Worm (Caenorhabditis elegans) whole organism, mixed stage, embryonic: ENCODE data around the gene hmg-1.2.
A peak's percentile ranks its signal among the peaks of the same experiment; 100 is the strongest.

Experiments
- M03D4.4 ChIP-seq: sonication (generic microtip); optimal IDR thresholded peaks from 2 replicates; lab custom pipeline; 2017; ENCODE audit warnings: mild to moderate bottlenecking, missing genetic modification characterization, missing compliant biosample characterization
- bed-3 ChIP-seq: fragments of 200-800 bp; sonication (Bioruptor generic); optimal IDR thresholded peaks from 3 replicates; lab custom pipeline; 2018; ENCODE audit warnings: mild to moderate bottlenecking, missing genetic modification characterization, moderate library complexity, missing compliant biosample characterization
- ceh-39 ChIP-seq: fragments of 150-350 bp; optimal IDR thresholded peaks from 2 replicates; lab custom pipeline; 2014; ENCODE audit warnings: missing biosample characterization, missing genetic modification characterization
- ces-1 ChIP-seq: fragments of 150-350 bp; optimal IDR thresholded peaks from 2 replicates; lab custom pipeline; 2014; ENCODE audit warnings: missing biosample characterization, missing genetic modification reagents, missing genetic modification characterization
- cnd-1 ChIP-seq: fragments of 200-800 bp; sonication (Bioruptor generic); optimal IDR thresholded peaks from 2 replicates; lab custom pipeline; 2018; ENCODE audit warnings: mild to moderate bottlenecking, missing genetic modification characterization, missing compliant biosample characterization
- drap-1 ChIP-seq: fragments of 200-800 bp; sonication (Bioruptor generic); optimal IDR thresholded peaks from 3 replicates; lab custom pipeline; 2018; ENCODE audit warnings: mild to moderate bottlenecking, missing genetic modification characterization, missing compliant biosample characterization
- elt-3 ChIP-seq: fragments of 150-350 bp; optimal IDR thresholded peaks from 2 replicates; lab custom pipeline; 2014; ENCODE audit warnings: missing biosample characterization, missing genetic modification characterization
- flh-1 ChIP-seq: fragments of 200-800 bp; sonication (Bioruptor generic); optimal IDR thresholded peaks from 2 replicates; lab custom pipeline; 2018; ENCODE audit warnings: mild to moderate bottlenecking, missing genetic modification characterization, moderate library complexity, missing compliant biosample characterization
- ham-2 ChIP-seq: fragments of 200-800 bp; sonication (Bioruptor generic); optimal IDR thresholded peaks from 2 replicates; lab custom pipeline; 2018; ENCODE audit warnings: mild to moderate bottlenecking, missing genetic modification characterization, missing compliant biosample characterization
- hlh-1 ChIP-seq: fragments of 150-350 bp; optimal IDR thresholded peaks from 2 replicates; lab custom pipeline; 2014; ENCODE audit warnings: missing biosample characterization, missing genetic modification reagents, missing genetic modification characterization
- lin-13 ChIP-seq: fragments of 150-350 bp; optimal IDR thresholded peaks from 2 replicates; lab custom pipeline; 2014; ENCODE audit warnings: missing biosample characterization, missing genetic modification characterization
- lin-32 ChIP-seq: fragments of 200-800 bp; sonication (Bioruptor generic); optimal IDR thresholded peaks from 2 replicates; lab custom pipeline; 2018; ENCODE audit warnings: mild to moderate bottlenecking, missing genetic modification characterization, missing compliant biosample characterization
- lsy-2 ChIP-seq: fragments of 150-350 bp; optimal IDR thresholded peaks from 2 replicates; lab custom pipeline; 2014; ENCODE audit warnings: missing biosample characterization, missing genetic modification characterization
- mab-5 ChIP-seq: fragments of 150-350 bp; optimal IDR thresholded peaks from 2 replicates; lab custom pipeline; 2014; ENCODE audit warnings: missing biosample characterization, missing genetic modification characterization
- mep-1 ChIP-seq: fragments of 150-350 bp; optimal IDR thresholded peaks from 2 replicates; lab custom pipeline; 2017; ENCODE audit warnings: missing biosample characterization, missing genetic modification reagents, missing genetic modification characterization, inconsistent platforms
- mls-2 ChIP-seq: sonication (generic microtip); optimal IDR thresholded peaks from 2 replicates; lab custom pipeline; 2016; ENCODE audit warnings: mild to moderate bottlenecking, missing genetic modification characterization, moderate library complexity, missing compliant biosample characterization
- nhr-12 ChIP-seq: fragments of 150-350 bp; optimal IDR thresholded peaks from 2 replicates; lab custom pipeline; 2014; ENCODE audit warnings: missing biosample characterization, missing genetic modification characterization
- nhr-2 ChIP-seq: fragments of 150-350 bp; optimal IDR thresholded peaks from 2 replicates; lab custom pipeline; 2014; ENCODE audit warnings: missing biosample characterization, missing genetic modification characterization
- nhr-237 ChIP-seq: fragments of 150-350 bp; optimal IDR thresholded peaks from 2 replicates; lab custom pipeline; 2014; ENCODE audit warnings: missing biosample characterization, missing genetic modification characterization
- nhr-28 ChIP-seq: fragments of 150-350 bp; optimal IDR thresholded peaks from 2 replicates; lab custom pipeline; 2014; ENCODE audit warnings: missing biosample characterization, missing genetic modification characterization
- nhr-76 ChIP-seq: sonication (generic microtip); optimal IDR thresholded peaks from 2 replicates; lab custom pipeline; 2017; ENCODE audit warnings: missing biosample characterization, missing genetic modification characterization
- pha-4 ChIP-seq: fragments of 150-350 bp; optimal IDR thresholded peaks from 2 replicates; lab custom pipeline; 2018; ENCODE audit warnings: missing biosample characterization, missing genetic modification reagents, missing genetic modification characterization
- snpc-4 ChIP-seq: fragments of 150-350 bp; optimal IDR thresholded peaks from 2 replicates; lab custom pipeline; 2014; ENCODE audit warnings: missing biosample characterization, missing genetic modification characterization
- sptf-1 ChIP-seq: sonication (generic microtip); optimal IDR thresholded peaks from 2 replicates; lab custom pipeline; 2017; ENCODE audit warnings: mild to moderate bottlenecking, missing genetic modification characterization, moderate library complexity, missing compliant biosample characterization
- tbx-8 ChIP-seq: fragments of 200-800 bp; sonication (Bioruptor generic); optimal IDR thresholded peaks from 2 replicates; lab custom pipeline; 2018; ENCODE audit warnings: mild to moderate bottlenecking, missing genetic modification characterization, moderate library complexity, missing compliant biosample characterization
- unc-120 ChIP-seq: sonication (generic microtip); optimal IDR thresholded peaks from 2 replicates; lab custom pipeline; 2017; ENCODE audit warnings: missing genetic modification characterization, missing compliant biosample characterization; ENCODE audit not compliant: poor library complexity, severe bottlenecking
- unc-39 ChIP-seq: fragments of 150-350 bp; optimal IDR thresholded peaks from 2 replicates; lab custom pipeline; 2014; ENCODE audit warnings: missing biosample characterization, missing genetic modification characterization
- unc-62 ChIP-seq: fragments of 150-350 bp; optimal IDR thresholded peaks from 2 replicates; lab custom pipeline; 2014; ENCODE audit warnings: missing biosample characterization, missing genetic modification reagents, missing genetic modification characterization
- zip-8 ChIP-seq: fragments of 150-350 bp; optimal IDR thresholded peaks from 2 replicates; lab custom pipeline; 2014; ENCODE audit warnings: missing biosample characterization, missing genetic modification characterization
- ztf-11 ChIP-seq: fragments of 150-350 bp; optimal IDR thresholded peaks from 2 replicates; lab custom pipeline; 2014; ENCODE audit warnings: missing biosample characterization, missing genetic modification characterization

Gene hmg-1.2

ce11 chrIII:6303787-6304186 lies 23.6 kb downstream of the hmg-1.2 start:
- TF ChIP-seq tbx-8 (GFP tag; lab: Kevin White, UChicago) (no peak), nhr-237 (tag; lab: Kevin White, UChicago) (no peak), lsy-2 (tag; lab: Kevin White, UChicago) (no peak), ham-2 (GFP tag; lab: Kevin White, UChicago) (no peak)

ce11 chrIII:6307832-6308231 lies 27.7 kb downstream of the hmg-1.2 start:
- TF ChIP-seq lsy-2 (tag; lab: Kevin White, UChicago) (no peak), drap-1 (GFP tag; lab: Kevin White, UChicago) (no peak), nhr-28 (tag; lab: Kevin White, UChicago) (no peak), ces-1 (GFP tag; lab: Kevin White, UChicago) (peak; percentile 82)
- TF ChIP-seq, all 35 proteins: peak for 1

- TF ChIP-seq pha-4 (tag; lab: Kevin White, UChicago): no peak
- TF ChIP-seq ces-1 (GFP tag; lab: Kevin White, UChicago): no peak
- no peak for TF ChIP-seq cnd-1
- TF ChIP-seq flh-1 (GFP tag; lab: Kevin White, UChicago): no peak
- no peak for TF ChIP-seq unc-120 (tag; lab: Kevin White, UChicago)
- no peak for TF ChIP-seq nhr-12
- TF ChIP-seq M03D4.4 (tag; lab: Kevin White, UChicago): no peak
- no peak for TF ChIP-seq unc-39
- TF ChIP-seq ceh-39 (tag; lab: Kevin White, UChicago): no peak
- no peak for TF ChIP-seq ztf-11 (tag; lab: Kevin White, UChicago)
- TF ChIP-seq snpc-4 (tag; lab: Kevin White, UChicago): no peak
- no peak for TF ChIP-seq hlh-1 (tag; lab: Kevin White, UChicago)
- TF ChIP-seq, all 35 proteins: peak for 0
Observed at ce11 chrIII:6309066-6309465, 28.9 kb downstream of the hmg-1.2 start, which contains the start of gene gar-2. gar-2 (plus strand) TSS chrIII:6309366.

DNA sequence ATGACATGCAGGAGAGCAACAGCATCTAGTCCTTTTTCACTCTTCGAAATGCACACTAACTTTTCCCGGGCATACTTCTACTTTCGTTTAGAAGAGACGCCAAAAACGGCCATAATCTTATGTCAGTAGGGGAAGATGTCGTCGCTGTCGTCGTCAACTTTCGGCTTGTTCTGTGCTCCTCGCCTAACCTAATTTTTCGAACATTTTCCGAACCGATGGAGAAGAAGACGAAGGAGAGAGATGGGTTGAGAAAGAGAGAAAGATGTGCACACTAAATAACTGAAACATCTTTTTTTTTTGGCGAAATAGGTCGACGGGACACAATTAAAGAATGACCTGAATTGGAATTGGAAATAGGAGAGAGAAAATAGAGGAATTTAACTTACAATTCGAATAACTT lies 30.2 kb downstream of the hmg-1.2 start:
- TF ChIP-seq ztf-11 (tag; lab: Kevin White, UChicago): no peak
- peak; percentile 89 for TF ChIP-seq ces-1 (GFP tag; lab: Kevin White, UChicago)

DNA sequence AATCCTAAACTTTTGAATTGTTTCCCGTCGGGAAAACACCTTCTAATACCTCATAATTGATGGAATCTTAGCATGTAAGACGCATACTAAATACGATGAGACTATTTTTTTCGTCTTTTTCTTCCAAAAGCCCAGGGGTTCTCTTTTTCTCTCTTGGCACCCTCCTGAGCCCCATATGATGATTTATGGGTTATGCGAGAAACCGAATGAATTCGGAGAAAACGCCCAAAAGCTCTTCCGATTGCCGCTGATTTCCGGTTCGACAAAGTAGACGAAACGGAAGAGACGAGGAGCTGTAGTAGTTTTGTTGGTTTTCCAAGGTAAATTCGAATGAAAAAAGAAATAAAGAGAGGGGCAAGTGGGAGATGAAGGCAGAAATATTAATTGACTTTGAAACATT lies 31.3 kb downstream of the hmg-1.2 start:
- TF ChIP-seq mls-2 (tag; lab: Kevin White, UChicago) (no peak), pha-4 (tag; lab: Kevin White, UChicago) (no peak), bed-3 (GFP tag; lab: Kevin White, UChicago) (no peak)
- TF ChIP-seq, all 35 proteins: peak for 0

- TF ChIP-seq sptf-1 (tag; lab: Kevin White, UChicago): no peak
- peak; percentile 16 for TF ChIP-seq ces-1 (GFP tag; lab: Kevin White, UChicago)
Observed at ce11 chrIII:6312244-6312643, 32.1 kb downstream of the hmg-1.2 start.

DNA sequence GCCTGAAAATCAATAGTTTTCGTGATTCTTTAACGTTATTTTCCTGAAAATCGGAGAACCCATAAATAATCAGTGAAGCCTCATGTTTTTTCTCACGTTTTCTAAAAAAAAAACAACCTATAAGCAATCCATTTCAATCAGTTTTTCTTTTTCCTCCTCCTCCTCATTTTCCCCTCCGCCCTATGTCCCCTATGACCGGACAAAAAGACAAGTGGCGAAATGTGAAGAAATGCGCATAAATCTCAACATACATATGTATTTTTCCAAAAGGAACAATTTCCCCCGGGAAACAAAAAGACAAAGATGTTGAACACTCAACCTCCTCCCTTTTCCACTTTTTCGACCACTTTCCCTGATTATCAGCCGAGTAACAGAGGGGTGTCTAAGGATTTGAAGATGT lies 35.3 kb downstream of the hmg-1.2 start:
- TF ChIP-seq ceh-39 (tag; lab: Kevin White, UChicago) (no peak), zip-8 (no peak), tbx-8 (GFP tag; lab: Kevin White, UChicago) (no peak), nhr-76 (tag; lab: Kevin White, UChicago) (no peak), lin-32 (no peak), lsy-2 (tag; lab: Kevin White, UChicago) (no peak), ces-1 (GFP tag; lab: Kevin White, UChicago) (no peak), elt-3 (tag; lab: Kevin White, UChicago) (no peak), cnd-1 (no peak), lin-13 (tag; lab: Kevin White, UChicago) (no peak), ztf-11 (tag; lab: Kevin White, UChicago) (no peak), drap-1 (GFP tag; lab: Kevin White, UChicago) (no peak), bed-3 (GFP tag; lab: Kevin White, UChicago) (no peak), snpc-4 (tag; lab: Kevin White, UChicago) (no peak)

DNA sequence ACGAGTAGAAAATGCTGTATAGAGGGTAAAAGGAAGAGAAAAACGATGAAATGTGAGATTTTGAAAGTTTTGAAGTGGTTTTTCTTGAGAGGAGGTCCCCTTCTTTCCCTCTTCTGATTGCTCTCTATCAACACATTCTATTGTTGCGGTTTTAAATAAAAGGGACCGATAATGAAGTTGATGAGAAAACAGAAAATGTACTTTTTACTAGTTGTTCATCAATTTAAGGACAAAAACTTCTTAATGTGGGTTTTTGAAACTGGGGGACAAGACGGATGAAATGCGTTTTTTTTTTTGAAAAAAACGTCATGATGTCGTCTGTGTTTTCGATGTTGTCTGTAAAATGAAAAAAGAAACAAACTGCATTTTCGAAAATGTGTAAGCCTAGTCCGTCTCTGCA lies 36.6 kb downstream of the hmg-1.2 start:
- TF ChIP-seq mep-1 (tag; lab: Kevin White, UChicago) (no peak), tbx-8 (GFP tag; lab: Kevin White, UChicago) (no peak), pha-4 (tag; lab: Kevin White, UChicago) (no peak), bed-3 (GFP tag; lab: Kevin White, UChicago) (no peak), ztf-11 (tag; lab: Kevin White, UChicago) (no peak), nhr-237 (tag; lab: Kevin White, UChicago) (no peak), lin-13 (tag; lab: Kevin White, UChicago) (no peak), unc-39 (no peak), ces-1 (GFP tag; lab: Kevin White, UChicago) (no peak), ham-2 (GFP tag; lab: Kevin White, UChicago) (no peak), hlh-1 (tag; lab: Kevin White, UChicago) (no peak), zip-8 (no peak), unc-62 (GFP tag; lab: Kevin White, UChicago) (no peak), mls-2 (tag; lab: Kevin White, UChicago) (no peak), mab-5 (tag; lab: Kevin White, UChicago) (no peak), flh-1 (GFP tag; lab: Kevin White, UChicago) (no peak), nhr-2 (tag; lab: Kevin White, UChicago) (no peak), unc-120 (tag; lab: Kevin White, UChicago) (no peak), ceh-39 (tag; lab: Kevin White, UChicago) (no peak)
